Fruit fly (Drosophila melanogaster): ENCODE data around the gene CG17991.

Gene CG17991

dm6 chr3R:27253136-27253920, 12.3 kb downstream of the CG17991 start, which contains the start of gene pll (continued):
- no peak for TF ChIP-seq CG14965 (GFP tag; optimal IDR thresholded peaks at IDR 0.05; ENCODE audit: borderline replicate concordance)
- TF ChIP-seq CG7271 (tag; optimal IDR thresholded peaks at IDR 0.05): peak; percentile 17
- no peak for TF ChIP-seq eve (GFP tag; optimal IDR thresholded peaks at IDR 0.05)
- TF ChIP-seq Mrtf (GFP tag; IDR thresholded peaks at IDR 0.05): peak; percentile 85
- peak; percentile 89 for TF ChIP-seq nmo (GFP tag; optimal IDR thresholded peaks at IDR 0.05)
- peak; percentile 56; the same call in 1 of the 3 replicates for TF ChIP-seq knrl (GFP tag; IDR thresholded peaks at IDR 0.05; ENCODE audit: partially characterized antibody)
- TF ChIP-seq rib (GFP tag; IDR thresholded peaks at IDR 0.05): peak; percentile 63; the same call in 1 of the 2 replicates
- peak; percentile 84 for TF ChIP-seq phol (tag; optimal IDR thresholded peaks at IDR 0.05)
- TF ChIP-seq psq (GFP tag; optimal IDR thresholded peaks at IDR 0.05): peak; percentile 37
- TF ChIP-seq CG8359 (GFP tag; optimal IDR thresholded peaks at IDR 0.05; ENCODE audit: borderline replicate concordance): no peak
- TF ChIP-seq btn (GFP tag; optimal IDR thresholded peaks at IDR 0.05): peak; percentile 2
- peak; percentile 72; the same call in 2 of the 3 replicates for TF ChIP-seq CG6175 (GFP tag; IDR thresholded peaks at IDR 0.05)
- TF ChIP-seq CG17385 (GFP tag; optimal IDR thresholded peaks at IDR 0.05): no peak
- TF ChIP-seq odd (GFP tag; optimal IDR thresholded peaks at IDR 0.05): no peak
- peak; percentile 75 for TF ChIP-seq fd96Cb (tag; optimal IDR thresholded peaks at IDR 0.05)
- TF ChIP-seq Mes4 (GFP tag; optimal IDR thresholded peaks at IDR 0.05): peak; percentile 10
- no peak for TF ChIP-seq HLHmδ (GFP tag; optimal IDR thresholded peaks at IDR 0.05)
- TF ChIP-seq CG9876 (GFP tag; optimal IDR thresholded peaks at IDR 0.05): peak; percentile 41
- peak; percentile 69 for TF ChIP-seq Tbp (GFP tag; optimal IDR thresholded peaks at IDR 0.05)
- no peak for TF ChIP-seq prd (optimal IDR thresholded peaks at IDR 0.05)
- peak; percentile 91 for TF ChIP-seq prd (GFP tag; IDR thresholded peaks at IDR 0.05)
- peak; percentile 74 for TF ChIP-seq CG18262 (tag; optimal IDR thresholded peaks at IDR 0.05)
- TF ChIP-seq CG1602 (GFP tag; optimal IDR thresholded peaks at IDR 0.05): peak; percentile 81
- 0 out of 2 replicates have a peak, but pooled peaks have one; percentile 27 for TF ChIP-seq dan (GFP tag; IDR thresholded peaks at IDR 0.05)
- TF ChIP-seq MESR4 (GFP tag; optimal IDR thresholded peaks at IDR 0.05): peak; percentile 76
- peak; percentile 22 for TF ChIP-seq trh (GFP tag; optimal IDR thresholded peaks at IDR 0.05)
- TF ChIP-seq crc (GFP tag; optimal IDR thresholded peaks at IDR 0.05): peak; percentile 64
- peak; percentile 77 for TF ChIP-seq CG8924 (tag; optimal IDR thresholded peaks at IDR 0.05)
- TF ChIP-seq CG43689 (GFP tag; IDR thresholded peaks at IDR 0.05): peak; percentile 60; the same call in 1 of the 2 replicates
- peak; percentile 76 for TF ChIP-seq CG8388 (GFP tag; optimal IDR thresholded peaks at IDR 0.05)
- TF ChIP-seq CG1647 (GFP tag; optimal IDR thresholded peaks at IDR 0.05): peak; percentile 32
- no peak for TF ChIP-seq CG8290 (GFP tag; optimal IDR thresholded peaks at IDR 0.05)
- TF ChIP-seq CG8290 (tag; optimal IDR thresholded peaks at IDR 0.05): no peak
- peak; percentile 82 for TF ChIP-seq PHDP (tag; optimal IDR thresholded peaks at IDR 0.05)
- peak; percentile 85 for TF ChIP-seq lmd (GFP tag; IDR thresholded peaks at IDR 0.05)
- TF ChIP-seq ERR (GFP tag; optimal IDR thresholded peaks at IDR 0.05): peak; percentile 76
- peak; percentile 35 for TF ChIP-seq CG7928 (GFP tag; optimal IDR thresholded peaks at IDR 0.05)
- peak; percentile 81 for TF ChIP-seq ewg (GFP tag; optimal IDR thresholded peaks at IDR 0.05)
- no peak for TF ChIP-seq Usf (GFP tag; optimal IDR thresholded peaks at IDR 0.05)
- peak; percentile 41 for TF ChIP-seq CG10543 (GFP tag; optimal IDR thresholded peaks at IDR 0.05)
- TF ChIP-seq jing (GFP tag; optimal IDR thresholded peaks at IDR 0.05): no peak
- TF ChIP-seq sens (GFP tag): peak; percentile 94
- peak; percentile 62; the same call in 1 of the 2 replicates for TF ChIP-seq dimm (GFP tag; IDR thresholded peaks at IDR 0.05)
- TF ChIP-seq CG17912 (GFP tag; optimal IDR thresholded peaks at IDR 0.05): no peak
- peak; percentile 35; the same call in 1 of the 2 replicates for TF ChIP-seq CG42726 (GFP tag; IDR thresholded peaks at IDR 0.05; ENCODE audit: partially characterized antibody)
- TF ChIP-seq CG6791 (GFP tag; IDR thresholded peaks at IDR 0.05; ENCODE audit: partially characterized antibody): no peak
- peak; percentile 85 for TF ChIP-seq az2 (GFP tag; optimal IDR thresholded peaks at IDR 0.05)
- peak; percentile 37; the same call in 1 of the 2 replicates for TF ChIP-seq Dref (GFP tag; IDR thresholded peaks at IDR 0.05)
- peak; percentile 90 for TF ChIP-seq CG11247 (GFP tag; IDR thresholded peaks at IDR 0.05)
- TF ChIP-seq Sin3A (optimal IDR thresholded peaks at IDR 0.05): peak; percentile 91
